Fruit fly (Drosophila melanogaster) whole organism, wandering third instar larva: ENCODE results near the gene CG11596.
A peak's percentile ranks its signal among the peaks of the same experiment; 100 is the strongest.

ENCODE experiments used
- Abd-B ChIP-seq: fragments of >200 bp; optimal IDR thresholded peaks from 2 replicates; lab custom pipeline; 2017; ENCODE audit warnings: missing biosample characterization, missing genetic modification characterization
- CG32264 ChIP-seq: fragments of 200-800 bp; sonication (Bioruptor generic); optimal IDR thresholded peaks from 2 replicates; lab custom pipeline; 2016; ENCODE audit warnings: missing biosample characterization, missing genetic modification characterization
- CG9705 ChIP-seq: fragments of 200-800 bp; sonication (Bioruptor generic); optimal IDR thresholded peaks from 2 replicates; lab custom pipeline; 2018; ENCODE audit warnings: missing biosample characterization, mild to moderate bottlenecking, missing genetic modification characterization
- CrebA ChIP-seq: fragments of 200-800 bp; sonication (Bioruptor generic); optimal IDR thresholded peaks from 2 replicates; lab custom pipeline; 2016; ENCODE audit warnings: missing biosample characterization, mild to moderate bottlenecking, missing genetic modification characterization, borderline replicate concordance
- Dfd ChIP-seq: fragments of >200 bp; optimal IDR thresholded peaks from 2 replicates; lab custom pipeline; 2017; ENCODE audit warnings: missing biosample characterization, missing genetic modification characterization
- Dif ChIP-seq: fragments of 200-275, 200-300 bp; sonication (Bioruptor generic); optimal IDR thresholded peaks from 2 replicates; lab custom pipeline; 2018; ENCODE audit warnings: missing biosample characterization, missing genetic modification characterization; ENCODE audit not compliant: partially characterized antibody
- GATAd ChIP-seq: sonication (Bioruptor generic); optimal IDR thresholded peaks from 2 replicates; lab custom pipeline; 2016; ENCODE audit warnings: missing biosample characterization, missing genetic modification characterization
- HLH106 ChIP-seq: fragments of 200-800 bp; optimal IDR thresholded peaks from 3 replicates; lab custom pipeline; 2019; ENCODE audit warnings: missing biosample characterization, mild to moderate bottlenecking, missing genetic modification characterization, moderate library complexity
- Hnf4 ChIP-seq: fragments of 200-800 bp; sonication (Bioruptor generic); optimal IDR thresholded peaks from 2 replicates; lab custom pipeline; 2016; ENCODE audit warnings: missing biosample characterization, mild to moderate bottlenecking, missing genetic modification characterization
- Hr78 ChIP-seq: fragments of >200 bp; optimal IDR thresholded peaks from 2 replicates; lab custom pipeline; 2017; ENCODE audit warnings: missing biosample characterization, missing genetic modification characterization
- Hr83 ChIP-seq: fragments of 200-300 bp; sonication (Bioruptor generic); optimal IDR thresholded peaks from 2 replicates; lab custom pipeline; 2016; ENCODE audit warnings: missing biosample characterization, mild to moderate bottlenecking, missing genetic modification characterization, moderate library complexity; ENCODE audit not compliant: poor library complexity, severe bottlenecking
- Jra ChIP-seq: sonication (Bioruptor generic); optimal IDR thresholded peaks from 2 replicates; lab custom pipeline; 2016; ENCODE audit warnings: missing biosample characterization, missing genetic modification characterization
- Mio ChIP-seq: sonication (Bioruptor generic); optimal IDR thresholded peaks from 2 replicates; lab custom pipeline; 2016; ENCODE audit warnings: missing biosample characterization, missing genetic modification characterization
- Myc ChIP-seq: fragments of >200 bp; optimal IDR thresholded peaks from 2 replicates; lab custom pipeline; 2017
- N ChIP-seq: fragments of >200 bp; optimal IDR thresholded peaks from 2 replicates; lab custom pipeline; 2018; ENCODE audit warnings: missing biosample characterization, missing external identifiers, missing genetic modification characterization
- OdsH ChIP-seq: fragments of 200-800 bp; sonication (Bioruptor generic); optimal IDR thresholded peaks from 2 replicates; lab custom pipeline; 2016; ENCODE audit warnings: missing biosample characterization, mild to moderate bottlenecking, missing genetic modification characterization
- Rel ChIP-seq, 2 experiments: fragments of 200-800 bp; sonication (Bioruptor generic) in 1 of 2; optimal IDR thresholded peaks; 2 replicates in 1 of 2; 3 replicates in 1 of 2; lab custom pipeline; 2016 to 2019; ENCODE audit warnings: mild to moderate bottlenecking in 2 of 2, missing biosample characterization in 2 of 2, missing genetic modification characterization in 2 of 2, moderate library complexity in 1 of 2
- Sp1 ChIP-seq: fragments of 200-800 bp; sonication (Bioruptor generic); optimal IDR thresholded peaks from 3 replicates; lab custom pipeline; 2019; ENCODE audit warnings: missing biosample characterization, mild to moderate bottlenecking, missing genetic modification characterization, moderate library complexity
- Vsx2 ChIP-seq: fragments of 200-300, 225-300 bp; sonication (Bioruptor generic); optimal IDR thresholded peaks from 2 replicates; lab custom pipeline; 2018; ENCODE audit warnings: missing biosample characterization, missing genetic modification characterization; ENCODE audit not compliant: partially characterized antibody
- br ChIP-seq: fragments of 200-800 bp; sonication (Bioruptor generic); optimal IDR thresholded peaks from 2 replicates; lab custom pipeline; 2016; ENCODE audit warnings: missing biosample characterization, missing genetic modification characterization
- brk ChIP-seq: fragments of 200-800 bp; sonication (Bioruptor generic); optimal IDR thresholded peaks from 2 replicates; lab custom pipeline; 2016; ENCODE audit warnings: missing biosample characterization, mild to moderate bottlenecking, missing genetic modification characterization
- dl ChIP-seq, 2 experiments: fragments of 175-275, 200-275 bp in 1 of 2; fragments of 200-275 bp in 1 of 2; sonication (Bioruptor generic); optimal IDR thresholded peaks; lab custom pipeline; 2018; ENCODE audit warnings: mild to moderate bottlenecking in 2 of 2, missing biosample characterization in 2 of 2, missing genetic modification characterization in 2 of 2, moderate library complexity in 2 of 2; ENCODE audit not compliant: partially characterized antibody in 2 of 2, insufficient read depth in 1 of 2
- dmrt93B ChIP-seq: fragments of 200-800 bp; sonication (Bioruptor generic); optimal IDR thresholded peaks from 2 replicates; lab custom pipeline; 2018; ENCODE audit warnings: missing biosample characterization, mild to moderate bottlenecking, missing genetic modification characterization
- dsf ChIP-seq: sonication (Bioruptor generic); optimal IDR thresholded peaks from 2 replicates; lab custom pipeline; 2016; ENCODE audit warnings: missing biosample characterization, missing genetic modification characterization, borderline replicate concordance
- ey ChIP-seq: fragments of 200-800 bp; sonication (Bioruptor generic); optimal IDR thresholded peaks from 2 replicates; lab custom pipeline; 2016; ENCODE audit warnings: missing biosample characterization, missing genetic modification characterization
- foxo ChIP-seq, 2 experiments: fragments of 200-800 bp; sonication (Bioruptor generic); optimal IDR thresholded peaks; 2 replicates in 1 of 2; 3 replicates in 1 of 2; lab custom pipeline; 2016 to 2017; ENCODE audit warnings: missing biosample characterization in 2 of 2, missing genetic modification characterization in 2 of 2
- fru ChIP-seq: fragments of 200-800 bp; sonication (Bioruptor generic); optimal IDR thresholded peaks from 3 replicates; lab custom pipeline; 2016; ENCODE audit warnings: missing biosample characterization, mild to moderate bottlenecking, missing genetic modification characterization
- h ChIP-seq: fragments of 200-800 bp; sonication (Bioruptor generic); optimal IDR thresholded peaks from 3 replicates; lab custom pipeline; 2016; ENCODE audit warnings: missing biosample characterization, mild to moderate bottlenecking, missing genetic modification characterization
- jim ChIP-seq: fragments of 175-275, 200-325 bp; sonication (Bioruptor generic); optimal IDR thresholded peaks from 2 replicates; lab custom pipeline; 2016; ENCODE audit warnings: missing biosample characterization, mild to moderate bottlenecking, missing genetic modification characterization
- lola ChIP-seq: fragments of >200 bp; optimal IDR thresholded peaks from 2 replicates; lab custom pipeline; 2017; ENCODE audit warnings: missing biosample characterization, missing genetic modification characterization
- pan ChIP-seq: fragments of >200 bp; optimal IDR thresholded peaks from 2 replicates; lab custom pipeline; 2017
- psq ChIP-seq: fragments of 200-800 bp; sonication (Bioruptor generic); optimal IDR thresholded peaks from 3 replicates; lab custom pipeline; 2017; ENCODE audit warnings: missing biosample characterization, mild to moderate bottlenecking, missing genetic modification characterization, moderate library complexity
- rgr ChIP-seq: fragments of 200-800 bp; sonication (Bioruptor generic); optimal IDR thresholded peaks from 3 replicates; lab custom pipeline; 2016; ENCODE audit warnings: missing biosample characterization, mild to moderate bottlenecking, missing genetic modification characterization
- sage ChIP-seq: fragments of 200-800 bp; sonication (Bioruptor generic); optimal IDR thresholded peaks from 2 replicates; lab custom pipeline; 2016; ENCODE audit warnings: missing biosample characterization, mild to moderate bottlenecking, missing genetic modification characterization
- sv ChIP-seq: fragments of 200-800 bp; sonication (Bioruptor generic); optimal IDR thresholded peaks from 3 replicates; lab custom pipeline; 2016; ENCODE audit warnings: missing biosample characterization, missing genetic modification characterization
- tai ChIP-seq: sonication (Bioruptor generic); optimal IDR thresholded peaks from 2 replicates; lab custom pipeline; 2016; ENCODE audit warnings: missing biosample characterization, missing genetic modification characterization
- usp ChIP-seq: fragments of >200 bp; optimal IDR thresholded peaks from 2 replicates; lab custom pipeline; 2017; ENCODE audit warnings: missing biosample characterization, missing genetic modification characterization
- woc ChIP-seq: sonication (Bioruptor generic); optimal IDR thresholded peaks from 2 replicates; lab custom pipeline; 2016; ENCODE audit warnings: missing biosample characterization, mild to moderate bottlenecking, missing genetic modification characterization

Gene CG11596

DNA sequence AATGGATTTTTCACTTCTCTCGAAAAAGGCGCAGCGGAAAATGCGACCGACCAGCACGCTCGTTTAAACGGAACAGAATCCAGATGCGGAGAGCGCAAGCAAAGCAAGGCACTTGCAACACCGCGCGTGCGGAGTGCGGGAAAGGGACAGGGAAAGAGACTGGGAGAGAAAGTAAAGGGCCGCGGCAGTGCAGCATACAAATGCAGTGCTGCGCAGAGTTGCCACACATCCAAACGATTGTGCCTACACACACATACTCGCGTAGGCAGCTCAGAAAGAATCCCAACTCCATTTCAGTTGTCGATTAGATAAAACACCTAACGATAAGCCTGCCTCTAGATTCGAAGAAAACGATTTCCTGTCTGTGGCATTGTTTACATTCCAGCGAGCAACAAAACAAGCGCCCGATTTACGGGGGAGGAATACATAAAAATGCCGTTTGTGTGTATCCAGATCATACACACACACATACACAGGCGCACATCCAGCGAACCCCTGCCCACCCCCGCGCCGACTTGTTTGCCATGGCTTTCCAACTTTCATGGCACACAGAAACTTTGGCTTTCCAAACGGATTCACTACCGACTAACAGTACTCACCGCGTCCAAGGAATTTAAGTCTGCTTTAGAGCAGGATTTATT is 27.9 kb upstream of the CG11596 start:
- TF ChIP-seq woc (GFP tag; lab: Kevin White, UChicago) = no peak
- TF ChIP-seq Dif (GFP tag; lab: Kevin White, UChicago) = peak; percentile 35
- no peak for TF ChIP-seq CG32264 (GFP tag; lab: Kevin White, UChicago)
- no peak for TF ChIP-seq psq (GFP tag; lab: Kevin White, UChicago)
- TF ChIP-seq Hr78 = no peak
- no peak for TF ChIP-seq dsf (GFP tag; lab: Kevin White, UChicago)
- no peak for TF ChIP-seq Jra (GFP tag; lab: Kevin White, UChicago)
- TF ChIP-seq br (GFP tag; lab: Kevin White, UChicago) = no peak
- no peak for TF ChIP-seq sv
- TF ChIP-seq dmrt93B = no peak
- TF ChIP-seq N (GFP tag; lab: Kevin White, UChicago) = peak; percentile 55
- TF ChIP-seq CrebA (GFP tag; lab: Kevin White, UChicago) = no peak
- TF ChIP-seq, all 38 proteins: peak for 2

DNA sequence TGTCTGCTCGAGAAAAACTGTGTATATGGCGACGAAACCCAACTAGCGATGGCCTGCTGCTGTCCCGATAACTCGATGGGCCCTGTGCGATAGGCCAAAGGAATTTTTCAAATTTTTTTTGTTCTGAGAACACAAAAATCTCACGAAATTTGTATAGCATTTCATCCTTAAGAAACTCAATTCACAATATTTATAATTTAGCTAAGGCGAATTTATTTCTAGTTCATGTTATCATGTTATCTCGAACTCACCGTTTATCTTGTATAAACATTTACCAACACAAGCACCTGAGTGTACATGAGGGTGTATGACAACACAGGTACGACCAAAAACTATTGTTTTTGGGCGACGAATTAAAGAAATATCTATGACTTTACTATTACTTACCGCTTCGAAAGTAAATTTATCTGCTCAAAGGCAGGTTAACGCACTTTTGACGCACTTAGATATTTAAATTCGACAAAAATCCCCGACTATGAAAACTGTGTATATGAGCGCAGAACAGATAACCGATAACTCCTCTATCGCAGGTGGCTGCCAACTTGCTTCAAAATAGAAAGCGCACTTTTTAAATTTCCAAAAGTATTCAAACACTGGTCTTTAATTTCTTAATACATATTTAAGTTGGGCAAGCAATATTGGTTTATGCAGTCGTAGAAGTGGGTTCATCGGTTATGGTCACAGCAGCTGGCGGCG is 27.2 kb upstream of the CG11596 start, which contains the start of gene arm:
Gene arm, minus strand, starts transcription at position 524 of the 696 bp plus-strand sequence.
- TF ChIP-seq OdsH (GFP tag; lab: Kevin White, UChicago) (no peak), Abd-B (GFP tag; lab: Kevin White, UChicago) (no peak), Hnf4 (GFP tag; lab: Kevin White, UChicago) (peak; percentile 2), Dfd (GFP tag; lab: Kevin White, UChicago) (no peak), jim (GFP tag; lab: Kevin White, UChicago) (no peak), CG9705 (GFP tag; lab: Kevin White, UChicago) (no peak), Jra (GFP tag; lab: Kevin White, UChicago) (peak; percentile 41), Sp1 (GFP tag; lab: Kevin White, UChicago) (no peak), Hr78 (no peak), Dif (GFP tag; lab: Kevin White, UChicago) (no peak), Myc (lab: Kevin White, UChicago) (no peak), Rel (GFP tag; optimal IDR thresholded peaks at IDR 0.05; lab: Kevin White, UChicago) (no peak), Rel (tag; optimal IDR thresholded peaks at IDR 0.05; lab: Kevin White, UChicago) (peak; percentile 98), psq (GFP tag; lab: Kevin White, UChicago) (peak; percentile 1), tai (GFP tag; lab: Kevin White, UChicago) (no peak), dl (GFP tag; optimal IDR thresholded peaks at IDR 0.05; lab: Kevin White, UChicago; ENCODE audit: insufficient read depth in 1 of 2, partially characterized antibody in 2 of 2) (no peak), HLH106 (peak; percentile 15), brk (GFP tag; lab: Kevin White, UChicago) (no peak), woc (GFP tag; lab: Kevin White, UChicago) (no peak), h (GFP tag; lab: Kevin White, UChicago) (peak; percentile 8), pan (lab: Kevin White, UChicago) (no peak), CG32264 (GFP tag; lab: Kevin White, UChicago) (no peak), rgr (peak; percentile 47), lola (GFP tag; lab: Kevin White, UChicago) (no peak), usp (GFP tag; lab: Kevin White, UChicago) (no peak), dmrt93B (no peak), br (GFP tag; lab: Kevin White, UChicago) (peak; percentile 14), foxo (GFP tag; optimal IDR thresholded peaks at IDR 0.05; lab: Kevin White, UChicago) (peak in 1 of 2 experiments; percentile 19), fru (GFP tag; lab: Kevin White, UChicago) (no peak), Hr83 (GFP tag; lab: Kevin White, UChicago) (no peak), sv (no peak), ey (GFP tag; lab: Kevin White, UChicago) (peak; percentile 37), sage (GFP tag; lab: Kevin White, UChicago) (no peak), dsf (GFP tag; lab: Kevin White, UChicago) (no peak), Vsx2 (GFP tag; lab: Kevin White, UChicago) (no peak), GATAd (GFP tag; lab: Kevin White, UChicago) (no peak), CrebA (GFP tag; lab: Kevin White, UChicago) (no peak), Mio (GFP tag; lab: Kevin White, UChicago) (no peak), N (GFP tag; lab: Kevin White, UChicago) (no peak)
